Fruit fly (Drosophila melanogaster): ENCODE data around the gene Cnx99A.

The Cnx99A gene

dm6 chr3R:29328607-29329006 is 9.2 kb upstream of the Cnx99A start (continued):
- TF ChIP-seq ttk (GFP tag; IDR thresholded peaks at IDR 0.05) (0 out of 2 replicates have a peak, but pooled peaks have one; percentile 16), lab (GFP tag; optimal IDR thresholded peaks at IDR 0.05) (peak; percentile 42), Mrtf (GFP tag; IDR thresholded peaks at IDR 0.05) (peak; percentile 44; the same call in 1 of the 3 replicates), CG11504 (tag; optimal IDR thresholded peaks at IDR 0.05) (peak; percentile 5), prd (optimal IDR thresholded peaks at IDR 0.05) (no peak), prd (GFP tag; IDR thresholded peaks at IDR 0.05) (0 out of 3 replicates have a peak, but pooled peaks have one; percentile 33), row (GFP tag; IDR thresholded peaks at IDR 0.05) (peak; percentile 64), CG14441 (GFP tag; IDR thresholded peaks at IDR 0.05) (peak; percentile 18; the same call in 1 of the 2 replicates), Ets65A (GFP tag) (no peak), CG15269 (tag; optimal IDR thresholded peaks at IDR 0.05) (peak; percentile 13), CG32532 (GFP tag; IDR thresholded peaks at IDR 0.05) (peak; percentile 31), Oli (tag; optimal IDR thresholded peaks at IDR 0.05) (no peak), CG9932 (GFP tag; IDR thresholded peaks at IDR 0.05) (peak; percentile 48; the same call in 1 of the 2 replicates), seq (GFP tag; IDR thresholded peaks at IDR 0.05) (0 out of 2 replicates have a peak, but pooled peaks have one; percentile 28), CG7839 (tag; optimal IDR thresholded peaks at IDR 0.05) (peak; percentile 7), TFAM (GFP tag; optimal IDR thresholded peaks at IDR 0.05) (no peak), pan (optimal IDR thresholded peaks at IDR 0.05) (no peak), pan (GFP tag; optimal IDR thresholded peaks at IDR 0.05 in 1 of 2, IDR thresholded peaks at IDR 0.05 in 1 of 2) (peak in 1 of 2 experiments; percentile 58), Ptx1 (GFP tag; IDR thresholded peaks at IDR 0.05) (peak; percentile 48), en (GFP tag; optimal IDR thresholded peaks at IDR 0.05) (no peak), Xrp1 (GFP tag; IDR thresholded peaks at IDR 0.05) (peak; percentile 17; the same call in 1 of the 2 replicates), Awh (GFP tag; IDR thresholded peaks at IDR 0.05) (peak; percentile 38; the same call in 1 of the 2 replicates), slbo (GFP tag; IDR thresholded peaks at IDR 0.05) (peak; percentile 65), Rfx (GFP tag; IDR thresholded peaks at IDR 0.05) (0 out of 2 replicates have a peak, but pooled peaks have one; percentile 16), Fer1 (GFP tag; optimal IDR thresholded peaks at IDR 0.05) (peak; percentile 6), wor (GFP tag; IDR thresholded peaks at IDR 0.05) (peak; percentile 16; the same call in 1 of the 2 replicates), CG6272 (GFP tag; IDR thresholded peaks at IDR 0.05) (no peak), dmrt99B (tag; optimal IDR thresholded peaks at IDR 0.05) (peak; percentile 19), stc (GFP tag; IDR thresholded peaks at IDR 0.05) (peak; percentile 49; the same call in 1 of the 2 replicates), Atf6 (GFP tag; IDR thresholded peaks at IDR 0.05) (peak; percentile 43), CG9609 (GFP tag; optimal IDR thresholded peaks at IDR 0.05) (no peak), CG8388 (GFP tag; optimal IDR thresholded peaks at IDR 0.05) (peak; percentile 39)

- no peak for TF ChIP-seq CG9727 (GFP tag; optimal IDR thresholded peaks at IDR 0.05)
- no peak for TF ChIP-seq CG9215 (GFP tag; IDR thresholded peaks at IDR 0.05)
- TF ChIP-seq CG2678 (tag; optimal IDR thresholded peaks at IDR 0.05), result peak; percentile 2
- no peak for TF ChIP-seq Doc2 (GFP tag; IDR thresholded peaks at IDR 0.05)
- no peak for TF ChIP-seq CG18262 (tag; optimal IDR thresholded peaks at IDR 0.05)
- TF ChIP-seq CG16813 (GFP tag; IDR thresholded peaks at IDR 0.05; ENCODE audit: partially characterized antibody), result no peak
- 0 out of 3 replicates have a peak, but pooled peaks have one; percentile 31 for TF ChIP-seq row (GFP tag; IDR thresholded peaks at IDR 0.05)
- TF ChIP-seq CG31441 (GFP tag; IDR thresholded peaks at IDR 0.05), result 0 out of 2 replicates have a peak, but pooled peaks have one; percentile 17
- TF ChIP-seq Med (GFP tag), result peak; percentile 72
- TF ChIP-seq CG4707 (GFP tag; optimal IDR thresholded peaks at IDR 0.05), result no peak
- peak; percentile 21 for TF ChIP-seq gem (tag; optimal IDR thresholded peaks at IDR 0.05)
- peak; percentile 4 for TF ChIP-seq Hmr (GFP tag; optimal IDR thresholded peaks at IDR 0.05)
- no peak for TF ChIP-seq pan (optimal IDR thresholded peaks at IDR 0.05)
- peak in 1 of 2 experiments; percentile 11 for TF ChIP-seq pan (GFP tag; optimal IDR thresholded peaks at IDR 0.05 in 1 of 2, IDR thresholded peaks at IDR 0.05 in 1 of 2)
- TF ChIP-seq sob (GFP tag; IDR thresholded peaks at IDR 0.05), result peak; percentile 35; the same call in 1 of the 2 replicates
- peak; percentile 28 for TF ChIP-seq CG18599 (GFP tag; optimal IDR thresholded peaks at IDR 0.05)
- no peak for TF ChIP-seq CG1233 (GFP tag; optimal IDR thresholded peaks at IDR 0.05)
- peak; percentile 29; the same call in 1 of the 2 replicates for TF ChIP-seq CG14441 (GFP tag; IDR thresholded peaks at IDR 0.05)
- TF ChIP-seq cwo (GFP tag; optimal IDR thresholded peaks at IDR 0.05), result no peak
- no peak for TF ChIP-seq crp (GFP tag; optimal IDR thresholded peaks at IDR 0.05)
- 0 out of 2 replicates have a peak, but pooled peaks have one; percentile 13 for TF ChIP-seq sisA (GFP tag; IDR thresholded peaks at IDR 0.05)
- TF ChIP-seq wdn (GFP tag; IDR thresholded peaks at IDR 0.05), result no peak
- 0 out of 2 replicates have a peak, but pooled peaks have one; percentile 21 for TF ChIP-seq CG6689 (GFP tag; IDR thresholded peaks at IDR 0.05)
Observed at dm6 chr3R:29322637-29323036, 3.2 kb upstream of the Cnx99A start.
